Worm (Caenorhabditis elegans) whole organism, early embryonic: ENCODE results near the gene php-3.

Source experiments
- B0310.2 ChIP-seq: sonication (generic microtip); optimal IDR thresholded peaks from 2 replicates; lab custom pipeline; 2016; ENCODE audit warnings: mild to moderate bottlenecking, missing genetic modification characterization, missing compliant biosample characterization
- F13C5.2 ChIP-seq: sonication (generic microtip); optimal IDR thresholded peaks from 2 replicates; lab custom pipeline; 2017; ENCODE audit warnings: mild to moderate bottlenecking, missing genetic modification characterization, inconsistent platforms, missing compliant biosample characterization
- aly-1 ChIP-seq: sonication (generic microtip); optimal IDR thresholded peaks from 2 replicates; lab custom pipeline; 2016; ENCODE audit warnings: missing genetic modification characterization, missing compliant biosample characterization
- ama-1 ChIP-seq: fragments of 150-350 bp; optimal IDR thresholded peaks from 2 replicates; lab custom pipeline; 2014
- ceh-13 ChIP-seq: fragments of 200-800 bp; sonication (Bioruptor generic); optimal IDR thresholded peaks from 2 replicates; lab custom pipeline; 2018; ENCODE audit warnings: mild to moderate bottlenecking, missing genetic modification characterization, missing compliant biosample characterization
- ceh-36 ChIP-seq: sonication (generic microtip); optimal IDR thresholded peaks from 2 replicates; lab custom pipeline; 2016; ENCODE audit warnings: missing genetic modification characterization, inconsistent platforms, missing compliant biosample characterization
- ets-7 ChIP-seq: sonication (generic microtip); optimal IDR thresholded peaks from 2 replicates; lab custom pipeline; 2016; ENCODE audit warnings: missing genotype, missing genetic modification characterization, missing compliant biosample characterization
- flt-1 ChIP-seq: fragments of 200-800 bp; sonication (Bioruptor generic); IDR thresholded peaks from 2 replicates; pipeline ENCODE4 v1.3.6; 2022; ENCODE audit warnings: missing genetic modification characterization, missing compliant biosample characterization
- hmbx-1 ChIP-seq: sonication (generic microtip); optimal IDR thresholded peaks from 2 replicates; lab custom pipeline; 2016; ENCODE audit warnings: mild to moderate bottlenecking, missing genetic modification characterization, missing compliant biosample characterization
- hmg-4 ChIP-seq: fragments of 200-800 bp; sonication (Bioruptor generic); optimal IDR thresholded peaks from 2 replicates; lab custom pipeline; 2018; ENCODE audit warnings: mild to moderate bottlenecking, missing genetic modification characterization, missing compliant biosample characterization
- hnd-1 ChIP-seq: sonication (generic microtip); optimal IDR thresholded peaks from 2 replicates; lab custom pipeline; 2016; ENCODE audit warnings: missing genetic modification characterization, missing compliant biosample characterization
- pes-1 ChIP-seq: fragments of 200-800 bp; sonication (Bioruptor generic); IDR thresholded peaks from 2 replicates; pipeline ENCODE4 v1.3.6; 2022; ENCODE audit warnings: missing genetic modification reagents, missing genetic modification characterization, missing compliant biosample characterization
- scrt-1 ChIP-seq: fragments of 200-800 bp; sonication (Bioruptor generic); IDR thresholded peaks from 2 replicates; pipeline ENCODE4 v1.3.6; 2022; ENCODE audit warnings: missing genetic modification characterization, missing compliant biosample characterization
- sea-1 ChIP-seq: fragments of 200-800 bp; sonication (Bioruptor generic); conservative IDR thresholded peaks from 2 replicates; pipeline ENCODE4 v1.3.6; 2022; ENCODE audit warnings: missing genetic modification characterization, missing compliant biosample characterization
- tbx-11 ChIP-seq: fragments of 200-800 bp; sonication (Bioruptor generic); IDR thresholded peaks from 2 replicates; pipeline ENCODE4 v1.3.6; 2022; ENCODE audit warnings: missing genetic modification characterization, missing compliant biosample characterization
- tbx-37 ChIP-seq: fragments of 200-800 bp; sonication (Bioruptor generic); conservative IDR thresholded peaks from 2 replicates; pipeline ENCODE4 v1.3.6; 2022; ENCODE audit warnings: missing genetic modification reagents, missing genetic modification characterization, missing compliant biosample characterization
- tra-4 ChIP-seq: sonication (generic microtip); optimal IDR thresholded peaks from 2 replicates; lab custom pipeline; 2017; ENCODE audit warnings: missing genetic modification characterization, missing compliant biosample characterization

The php-3 gene

ce11 chrIII:12040999-12041398 lies 36.4 kb downstream of the php-3 start, which contains the start of gene Y79H2A.4:
Gene Y79H2A.4, plus strand, starts transcription at chrIII:12041299.
- TF ChIP-seq ceh-36 (tag; lab: Kevin White, UChicago) (no peak), flt-1 (GFP tag; lab: Robert Waterston, UW) (no peak), B0310.2 (tag; lab: Kevin White, UChicago) (no peak), ama-1 (lab: Kevin White, UChicago) (no peak)

- TF ChIP-seq B0310.2 (tag; lab: Kevin White, UChicago) (no peak), aly-1 (no peak), pes-1 (GFP tag; lab: Robert Waterston, UW) (no peak), ama-1 (lab: Kevin White, UChicago) (no peak), hnd-1 (tag; lab: Kevin White, UChicago) (no peak), sea-1 (GFP tag; lab: Robert Waterston, UW) (no peak)
Measured at ce11 chrIII:12037217-12037616, 40.1 kb downstream of the php-3 start.

ce11 chrIII:12034311-12034710 lies 43.0 kb downstream of the php-3 start:
- TF ChIP-seq ets-7 (no peak), F13C5.2 (tag; lab: Kevin White, UChicago) (no peak), hnd-1 (tag; lab: Kevin White, UChicago) (no peak), hmg-4 (no peak), aly-1 (no peak), flt-1 (GFP tag; lab: Robert Waterston, UW) (no peak), B0310.2 (tag; lab: Kevin White, UChicago) (no peak), scrt-1 (GFP tag; lab: Robert Waterston, UW) (no peak), pes-1 (GFP tag; lab: Robert Waterston, UW) (no peak), tra-4 (tag; lab: Kevin White, UChicago) (no peak), ceh-13 (GFP tag; lab: Kevin White, UChicago) (no peak), tbx-11 (GFP tag; lab: Robert Waterston, UW) (no peak), ceh-36 (tag; lab: Kevin White, UChicago) (no peak), hmbx-1 (tag; lab: Kevin White, UChicago) (no peak), ama-1 (lab: Kevin White, UChicago) (no peak), tbx-37 (no peak), sea-1 (GFP tag; lab: Robert Waterston, UW) (no peak)

- no peak for TF ChIP-seq tbx-11 (GFP tag; lab: Robert Waterston, UW)
Measured at ce11 chrIII:12033259-12033658, 44.1 kb downstream of the php-3 start.

- TF ChIP-seq tbx-37 (no peak), scrt-1 (GFP tag; lab: Robert Waterston, UW) (no peak), ceh-13 (GFP tag; lab: Kevin White, UChicago) (no peak), hnd-1 (tag; lab: Kevin White, UChicago) (no peak), ets-7 (no peak), F13C5.2 (tag; lab: Kevin White, UChicago) (no peak), sea-1 (GFP tag; lab: Robert Waterston, UW) (no peak), flt-1 (GFP tag; lab: Robert Waterston, UW) (no peak), ceh-36 (tag; lab: Kevin White, UChicago) (no peak), tbx-11 (GFP tag; lab: Robert Waterston, UW) (no peak), ama-1 (lab: Kevin White, UChicago) (no peak), hmg-4 (no peak), B0310.2 (tag; lab: Kevin White, UChicago) (no peak), pes-1 (GFP tag; lab: Robert Waterston, UW) (no peak)
Measured at ce11 chrIII:12030669-12031068, 46.7 kb downstream of the php-3 start, which contains the start of gene Y79H2A.2. Gene Y79H2A.2, minus strand, starts transcription at chrIII:12030769.

- TF ChIP-seq aly-1, result no peak
- no peak for TF ChIP-seq ceh-36 (tag; lab: Kevin White, UChicago)
- TF ChIP-seq ceh-13 (GFP tag; lab: Kevin White, UChicago), result no peak
- TF ChIP-seq F13C5.2 (tag; lab: Kevin White, UChicago), result no peak
- no peak for TF ChIP-seq flt-1 (GFP tag; lab: Robert Waterston, UW)
- TF ChIP-seq tbx-37, result no peak
- no peak for TF ChIP-seq ets-7
- TF ChIP-seq hmg-4, result no peak
- no peak for TF ChIP-seq scrt-1 (GFP tag; lab: Robert Waterston, UW)
- TF ChIP-seq hnd-1 (tag; lab: Kevin White, UChicago), result no peak
- no peak for TF ChIP-seq tbx-11 (GFP tag; lab: Robert Waterston, UW)
- TF ChIP-seq B0310.2 (tag; lab: Kevin White, UChicago), result no peak
- TF ChIP-seq ama-1 (lab: Kevin White, UChicago), result no peak
- no peak for TF ChIP-seq hmbx-1 (tag; lab: Kevin White, UChicago)
Measured at ce11 chrIII:12028769-12029168, 48.6 kb downstream of the php-3 start, which contains the start of gene Y79H2A.12. Gene Y79H2A.12, minus strand, starts transcription at chrIII:12028869.
